Worm (Caenorhabditis elegans): ENCODE measurements around the gene acdh-13.
A peak's percentile ranks its signal among the peaks of the same experiment; 100 is the strongest.

Gene acdh-13

DNA sequence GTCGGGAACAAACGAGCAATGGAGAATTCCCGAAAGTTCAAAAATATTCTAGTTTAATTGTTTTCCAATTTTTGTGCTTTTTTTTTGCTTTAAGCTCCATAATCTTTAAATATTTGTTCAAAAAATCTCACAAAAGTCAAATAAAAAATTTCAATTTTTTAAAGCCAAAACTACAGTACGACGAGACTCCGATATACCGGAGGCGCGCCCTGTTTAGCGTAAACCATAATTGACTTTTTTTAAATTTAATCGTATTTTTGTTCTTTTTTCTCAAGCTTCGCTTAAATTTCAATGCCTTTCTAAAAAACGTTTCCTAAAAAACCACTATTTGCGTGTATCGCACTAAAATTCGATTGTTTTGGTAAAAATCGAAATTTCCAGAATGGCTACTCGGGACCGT, 41.7 kb downstream of the acdh-13 start, which contains the start of gene syx-4:
TSS of gene syx-4 (plus strand) at position 382 of the 400 bp plus-strand sequence.
- TF ChIP-seq snu-23 (GFP tag; optimal IDR thresholded peaks at IDR 0.05) (no peak), mef-2 (tag; optimal IDR thresholded peaks at IDR 0.05) (no peak), zip-4 (GFP tag; optimal IDR thresholded peaks at IDR 0.05) (no peak), ceh-90 (tag; optimal IDR thresholded peaks at IDR 0.05) (no peak), swsn-7 (tag; optimal IDR thresholded peaks at IDR 0.05) (no peak), ces-1 (GFP tag; optimal IDR thresholded peaks at IDR 0.05) (no peak), lin-14 (GFP tag; optimal IDR thresholded peaks at IDR 0.05) (no peak), vab-15 (tag; optimal IDR thresholded peaks at IDR 0.05) (no peak), nhr-19 (GFP tag; conservative IDR thresholded peaks at IDR 0.05) (no peak), nhr-28 (tag; optimal IDR thresholded peaks at IDR 0.05) (no peak), elt-2 (tag; optimal IDR thresholded peaks at IDR 0.05) (no peak), snpc-4 (tag; optimal IDR thresholded peaks at IDR 0.05) (no peak), ceh-63 (GFP tag; optimal IDR thresholded peaks at IDR 0.05) (no peak)

DNA sequence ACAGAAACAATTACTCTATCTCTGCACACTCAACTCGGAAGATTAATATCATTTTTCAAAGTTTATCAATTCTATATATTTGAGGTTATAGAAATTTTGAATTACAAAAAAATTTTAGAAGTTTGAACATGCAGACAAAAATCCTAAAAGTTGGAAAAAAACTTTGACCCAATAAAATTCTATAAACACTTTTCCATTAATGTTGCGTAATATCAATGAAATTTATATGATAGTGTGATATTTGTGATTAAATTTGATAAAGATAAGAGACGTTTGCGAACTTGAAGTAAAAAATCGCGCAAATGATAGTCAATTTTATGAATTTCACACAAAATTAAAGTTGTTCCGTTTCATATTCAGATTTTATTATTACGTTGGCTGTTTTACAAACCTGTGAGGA, 44.5 kb downstream of the acdh-13 start:
- TF ChIP-seq lsy-2 (tag; optimal IDR thresholded peaks at IDR 0.05) (no peak), ztf-11 (tag; optimal IDR thresholded peaks at IDR 0.05) (no peak), elt-2 (tag; optimal IDR thresholded peaks at IDR 0.05) (peak; percentile 46), nhr-47 (tag; optimal IDR thresholded peaks at IDR 0.05) (no peak), tlp-1 (tag; optimal IDR thresholded peaks at IDR 0.05) (peak; percentile 28), hlh-17 (GFP tag; optimal IDR thresholded peaks at IDR 0.05; ENCODE audit: borderline replicate concordance) (no peak), sptf-1 (tag; optimal IDR thresholded peaks at IDR 0.05) (no peak), dsc-1 (tag; optimal IDR thresholded peaks at IDR 0.05) (no peak), ces-1 (GFP tag; optimal IDR thresholded peaks at IDR 0.05) (no peak), blmp-1 (tag; optimal IDR thresholded peaks at IDR 0.05) (no peak), lin-13 (GFP tag; optimal IDR thresholded peaks at IDR 0.05) (no peak), unc-130 (tag; optimal IDR thresholded peaks at IDR 0.05) (no peak), nhr-77 (tag; optimal IDR thresholded peaks at IDR 0.05) (no peak), lin-15B (tag; optimal IDR thresholded peaks at IDR 0.05) (no peak)

DNA sequence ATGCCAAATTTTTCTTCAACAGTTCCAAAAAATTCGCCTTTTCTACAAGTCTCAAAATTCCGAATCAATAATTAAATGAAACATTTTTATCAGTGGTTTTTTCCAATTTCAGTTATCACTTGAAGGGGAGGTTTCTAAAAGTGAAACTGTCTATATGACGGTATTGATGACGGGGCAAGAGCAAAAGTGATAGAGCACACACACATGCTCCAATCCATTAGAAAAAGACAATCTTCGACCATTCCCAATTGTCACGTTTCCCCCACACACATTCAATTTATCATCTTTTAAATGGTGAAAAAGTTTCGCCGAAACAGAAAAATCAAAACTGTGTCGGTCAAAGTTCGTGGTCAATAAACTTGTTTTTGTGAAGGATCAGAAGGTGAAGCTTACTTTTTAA, 45.4 kb downstream of the acdh-13 start:
- TF ChIP-seq nhr-28 (tag; optimal IDR thresholded peaks at IDR 0.05) = no peak
- TF ChIP-seq mep-1 (tag; optimal IDR thresholded peaks at IDR 0.05) = no peak
- TF ChIP-seq elt-2 (tag; optimal IDR thresholded peaks at IDR 0.05) = peak; percentile 96
- peak; percentile 6 for TF ChIP-seq nhr-71 (tag; optimal IDR thresholded peaks at IDR 0.05)
- TF ChIP-seq nhr-47 (tag; optimal IDR thresholded peaks at IDR 0.05) = no peak
- TF ChIP-seq irx-1 (tag; optimal IDR thresholded peaks at IDR 0.05) = no peak
- TF ChIP-seq lin-35 (GFP tag; optimal IDR thresholded peaks at IDR 0.05) = peak in 1 of 2 experiments; percentile 2
- peak; percentile 52 for TF ChIP-seq pqm-1 (tag; optimal IDR thresholded peaks at IDR 0.05)

DNA sequence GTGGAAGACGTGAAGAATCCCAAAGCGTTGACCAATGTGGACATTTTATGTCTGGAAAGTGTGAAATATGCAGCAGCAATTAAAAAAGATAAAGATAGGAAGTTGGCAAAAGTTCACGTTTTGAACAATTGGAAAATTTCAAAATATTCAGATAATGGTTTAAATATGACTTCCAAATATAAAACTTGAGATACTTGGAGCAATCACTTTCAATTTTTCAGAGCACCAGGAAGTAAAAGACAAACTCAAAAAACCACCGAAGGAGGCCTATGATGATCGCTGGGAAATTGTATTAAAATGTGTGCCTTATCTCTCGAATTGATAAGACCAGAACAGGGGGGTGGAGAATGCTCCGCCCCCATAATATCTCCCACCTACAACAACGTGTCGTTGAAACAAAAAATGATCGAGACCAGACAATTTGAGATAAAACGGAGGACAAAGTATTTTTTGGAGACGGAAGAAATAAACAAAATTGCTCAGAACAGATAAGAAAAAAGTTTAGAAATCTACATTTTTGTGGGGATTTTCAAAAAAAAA, 46.8 kb downstream of the acdh-13 start, which contains the start of gene eppl-1:
TSS of gene eppl-1 (minus strand) at position 51 of the 540 bp plus-strand sequence.
- TF ChIP-seq nhr-71 (tag; optimal IDR thresholded peaks at IDR 0.05) (peak; percentile 9), tbx-2 (tag; optimal IDR thresholded peaks at IDR 0.05) (peak; percentile 0), blmp-1 (tag; optimal IDR thresholded peaks at IDR 0.05) (peak; percentile 7), efl-1 (optimal IDR thresholded peaks at IDR 0.05) (no peak), efl-1 (GFP tag; optimal IDR thresholded peaks at IDR 0.05 in 1 of 2) (peak in 1 of 2 experiments; percentile 13), elt-3 (tag; optimal IDR thresholded peaks at IDR 0.05) (peak in 2 of 6 experiments; percentile 85), elt-2 (tag; optimal IDR thresholded peaks at IDR 0.05) (peak; percentile 92), lin-14 (GFP tag; optimal IDR thresholded peaks at IDR 0.05) (peak; percentile 56), lin-13 (GFP tag; optimal IDR thresholded peaks at IDR 0.05) (no peak), sptf-1 (tag; optimal IDR thresholded peaks at IDR 0.05) (no peak)

DNA sequence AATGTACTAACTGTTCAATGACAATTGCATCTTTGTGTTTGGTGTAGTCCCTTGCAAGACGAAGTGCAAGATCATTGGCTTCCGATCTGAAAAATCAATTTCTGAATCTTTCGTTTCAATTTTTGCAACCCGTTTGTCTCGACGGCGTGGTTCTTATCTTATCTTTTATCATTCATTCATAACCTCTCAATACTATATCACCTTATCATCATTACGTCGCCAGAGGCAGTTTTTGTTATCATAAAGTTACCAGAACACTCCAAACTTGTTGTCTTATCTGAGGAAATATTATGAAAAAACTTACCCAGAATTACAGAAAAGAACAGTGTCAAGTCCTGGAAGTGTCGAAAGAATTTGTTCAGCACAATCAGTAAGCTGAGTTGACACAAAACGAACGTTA, 48.1 kb downstream of the acdh-13 start:
- TF ChIP-seq lin-14 (GFP tag; optimal IDR thresholded peaks at IDR 0.05) = peak; percentile 20
- peak; percentile 34 for TF ChIP-seq pqm-1 (tag; optimal IDR thresholded peaks at IDR 0.05)
- TF ChIP-seq sup-37 (GFP tag; optimal IDR thresholded peaks at IDR 0.05) = no peak
- no peak for TF ChIP-seq hlh-4 (tag; optimal IDR thresholded peaks at IDR 0.05)
- peak; percentile 17 for TF ChIP-seq nhr-71 (tag; optimal IDR thresholded peaks at IDR 0.05)
- TF ChIP-seq unc-86 (tag; optimal IDR thresholded peaks at IDR 0.05) = no peak
- TF ChIP-seq lin-35 (GFP tag; optimal IDR thresholded peaks at IDR 0.05) = peak in 1 of 2 experiments; percentile 7
- peak; percentile 1 for TF ChIP-seq blmp-1 (tag; optimal IDR thresholded peaks at IDR 0.05)
- peak; percentile 1 for TF ChIP-seq nhr-90 (tag; optimal IDR thresholded peaks at IDR 0.05; ENCODE audit: poor library complexity)
- peak in 5 of 6 experiments; percentile 0 to 97 (median 93) for TF ChIP-seq elt-3 (tag; optimal IDR thresholded peaks at IDR 0.05)
- peak; percentile 97 for TF ChIP-seq elt-2 (tag; optimal IDR thresholded peaks at IDR 0.05)
- peak in 1 of 2 experiments; percentile 12 for TF ChIP-seq lsy-2 (tag; optimal IDR thresholded peaks at IDR 0.05)
- TF ChIP-seq dsc-1 (tag; optimal IDR thresholded peaks at IDR 0.05) = no peak
- no peak for TF ChIP-seq nhr-12 (tag; optimal IDR thresholded peaks at IDR 0.05)
- no peak for TF ChIP-seq efl-3 (GFP tag; optimal IDR thresholded peaks at IDR 0.05)

Data from whole organism, L1 larva.